Fruit fly (Drosophila melanogaster) whole organism, wandering third instar larva: ENCODE data around the gene Or88a.

Source experiments
- Abd-B ChIP-seq: fragments of >200 bp; optimal IDR thresholded peaks from 2 replicates; lab custom pipeline; 2017; ENCODE audit warnings: missing biosample characterization, missing genetic modification characterization
- dmrt93B ChIP-seq: fragments of 200-800 bp; sonication (Bioruptor generic); optimal IDR thresholded peaks from 2 replicates; lab custom pipeline; 2018; ENCODE audit warnings: missing biosample characterization, mild to moderate bottlenecking, missing genetic modification characterization
- lola ChIP-seq: fragments of >200 bp; optimal IDR thresholded peaks from 2 replicates; lab custom pipeline; 2017; ENCODE audit warnings: missing biosample characterization, missing genetic modification characterization
- sage ChIP-seq: fragments of 200-800 bp; sonication (Bioruptor generic); optimal IDR thresholded peaks from 2 replicates; lab custom pipeline; 2016; ENCODE audit warnings: missing biosample characterization, mild to moderate bottlenecking, missing genetic modification characterization

- TF ChIP-seq lola (GFP tag; lab: Kevin White, UChicago) (no peak), sage (GFP tag; lab: Kevin White, UChicago) (no peak), Abd-B (no peak), dmrt93B (GFP tag; lab: Kevin White, UChicago) (no peak)
Observed at dm6 chr3R:14154341-14154740, 45.1 kb downstream of the Or88a start, which contains the start of gene CG44215.
